Worm (Caenorhabditis elegans) whole organism, L4 larva: ENCODE measurements around the gene Y57G11C.28.

Source experiments
- F10B5.3 ChIP-seq: sonication (generic microtip); optimal IDR thresholded peaks from 2 replicates; lab custom pipeline; 2016; ENCODE audit warnings: mild to moderate bottlenecking, missing genetic modification characterization, missing compliant biosample characterization
- F26F4.8 ChIP-seq: fragments of 200-800 bp; sonication (Bioruptor generic); conservative IDR thresholded peaks from 2 replicates; pipeline ENCODE4 v1.3.6; 2022; ENCODE audit warnings: missing genetic modification characterization, missing compliant biosample characterization
- F44E2.7 ChIP-seq: fragments of 200-800 bp; sonication (Bioruptor generic); IDR thresholded peaks from 2 replicates; pipeline ENCODE4 v2.1.2; 2022; ENCODE audit warnings: missing genetic modification characterization, missing compliant biosample characterization
- F49E8.2 ChIP-seq: sonication (generic microtip); optimal IDR thresholded peaks from 2 replicates; lab custom pipeline; 2016; ENCODE audit warnings: missing compliant biosample characterization, mild to moderate bottlenecking, missing genetic modification characterization, borderline replicate concordance
- R02D3.7 ChIP-seq: fragments of 150-350 bp; sonication (generic microtip); optimal IDR thresholded peaks from 3 replicates; lab custom pipeline; 2014; ENCODE audit warnings: missing biosample characterization, missing genetic modification characterization
- Y48G9A.11 ChIP-seq: fragments of 200-800 bp; sonication (Bioruptor generic); IDR thresholded peaks from 2 replicates; pipeline ENCODE4 v1.3.6; 2022; ENCODE audit warnings: missing genetic modification reagents, missing genetic modification characterization, missing compliant biosample characterization
- aha-1 ChIP-seq: fragments of 150-350 bp; peaks from one replicate; lab custom pipeline; 2014; ENCODE audit warnings: missing biosample characterization, missing genetic modification characterization
- ama-1 ChIP-seq: fragments of 150-350 bp; optimal IDR thresholded peaks from 2 replicates; lab custom pipeline; 2014; ENCODE audit warnings: inconsistent platforms, mixed read lengths
- ceh-20 ChIP-seq: fragments of 200-800 bp; sonication (Bioruptor generic); IDR thresholded peaks from 2 replicates; pipeline ENCODE4 v1.3.6; 2022; ENCODE audit warnings: missing genetic modification reagents, missing genetic modification characterization, missing compliant biosample characterization
- ceh-32 ChIP-seq: sonication (generic microtip); optimal IDR thresholded peaks from 2 replicates; lab custom pipeline; 2016; ENCODE audit warnings: mild to moderate bottlenecking, missing genetic modification characterization, missing compliant biosample characterization; ENCODE audit not compliant: poor library complexity
- ceh-44 ChIP-seq: fragments of 200-800 bp; sonication (Bioruptor generic); IDR thresholded peaks from 2 replicates; pipeline ENCODE4 v1.3.6; 2022; ENCODE audit warnings: missing genetic modification reagents, missing genetic modification characterization, missing compliant biosample characterization
- cey-2 ChIP-seq: sonication (generic microtip); optimal IDR thresholded peaks from 3 replicates; lab custom pipeline; 2017; ENCODE audit warnings: missing genetic modification characterization, mild to moderate bottlenecking, missing compliant biosample characterization, antibody characterized with exemption, borderline replicate concordance; ENCODE audit not compliant: insufficient read depth
- daf-16 ChIP-seq, 3 experiments: sonication (generic microtip); optimal IDR thresholded peaks; 2 replicates each; lab custom pipeline; 2016 to 2017; ENCODE audit warnings: missing genetic modification characterization in 3 of 3, missing genetic modification reagents in 3 of 3, mild to moderate bottlenecking in 2 of 3, missing compliant biosample characterization in 2 of 3, missing biosample characterization in 1 of 3, moderate library complexity in 1 of 3
- daf-8 ChIP-seq: fragments of 200-800 bp; sonication (Bioruptor generic); IDR thresholded peaks from 2 replicates; pipeline ENCODE4 v1.3.6; 2022; ENCODE audit warnings: missing genetic modification characterization, missing compliant biosample characterization
- dmd-6 ChIP-seq: fragments of 200-800 bp; sonication (Bioruptor generic); IDR thresholded peaks from 2 replicates; pipeline ENCODE4 v1.3.6; 2022; ENCODE audit warnings: missing genetic modification reagents, missing genetic modification characterization, missing compliant biosample characterization
- duxl-1 ChIP-seq: sonication (generic microtip); optimal IDR thresholded peaks from 2 replicates; lab custom pipeline; 2016; ENCODE audit warnings: mild to moderate bottlenecking, missing genetic modification characterization, moderate library complexity, missing compliant biosample characterization; ENCODE audit not compliant: poor library complexity
- dve-1 ChIP-seq: sonication (generic microtip); optimal IDR thresholded peaks from 2 replicates; lab custom pipeline; 2017; ENCODE audit warnings: antibody characterized with exemption, mild to moderate bottlenecking, missing genetic modification characterization, missing compliant biosample characterization; ENCODE audit not compliant: insufficient read depth
- egl-43 ChIP-seq: fragments of 200-800 bp; sonication (Bioruptor generic); IDR thresholded peaks from 2 replicates; pipeline ENCODE4 v1.3.6; 2022; ENCODE audit warnings: missing genetic modification reagents, missing genetic modification characterization, missing compliant biosample characterization
- fkh-10 ChIP-seq: fragments of 150-350 bp; optimal IDR thresholded peaks from 2 replicates; lab custom pipeline; 2014; ENCODE audit warnings: missing biosample characterization, missing genetic modification reagents, missing genetic modification characterization
- hif-1 ChIP-seq, 2 experiments: sonication (generic microtip); optimal IDR thresholded peaks; 2 replicates each; lab custom pipeline; 2016 to 2017; ENCODE audit warnings: missing compliant biosample characterization in 2 of 2, missing genetic modification characterization in 2 of 2, missing genetic modification reagents in 2 of 2, missing genotype in 2 of 2, mild to moderate bottlenecking in 1 of 2
- hlh-11 ChIP-seq: fragments of 200-800 bp; sonication (Bioruptor generic); optimal IDR thresholded peaks from 2 replicates; lab custom pipeline; 2018; ENCODE audit warnings: mild to moderate bottlenecking, missing genetic modification characterization, missing compliant biosample characterization
- lin-1 ChIP-seq: fragments of 200-800 bp; sonication (Bioruptor generic); IDR thresholded peaks from 2 replicates; pipeline ENCODE4 v1.3.6; 2022; ENCODE audit warnings: missing genetic modification reagents, missing genetic modification characterization, missing compliant biosample characterization
- lin-38 ChIP-seq: fragments of 200-800 bp; sonication (Bioruptor generic); IDR thresholded peaks from 2 replicates; pipeline ENCODE4 v1.3.6; 2022; ENCODE audit warnings: missing genetic modification reagents, missing genetic modification characterization, missing compliant biosample characterization
- lsy-2 ChIP-seq, 2 experiments: fragments of 150-350 bp in 1 of 2; sonication (generic microtip) in 1 of 2; optimal IDR thresholded peaks; 2 replicates each; lab custom pipeline; 2014 to 2017; ENCODE audit warnings: missing biosample characterization in 2 of 2, missing genetic modification characterization in 2 of 2
- mdl-1 ChIP-seq, 2 experiments: fragments of 150-350 bp in 1 of 2; sonication (generic microtip) in 1 of 2; optimal IDR thresholded peaks; 2 replicates each; lab custom pipeline; 2014 to 2017; ENCODE audit warnings: missing biosample characterization in 2 of 2, missing genetic modification characterization in 2 of 2
- mdt-29 ChIP-seq: fragments of 200-800 bp; sonication (Bioruptor generic); IDR thresholded peaks from 2 replicates; pipeline ENCODE4 v1.3.6; 2022; ENCODE audit warnings: missing genetic modification reagents, missing genetic modification characterization, missing compliant biosample characterization
- nhr-102 ChIP-seq: sonication (generic microtip); optimal IDR thresholded peaks from 2 replicates; lab custom pipeline; 2016; ENCODE audit warnings: mild to moderate bottlenecking, missing genetic modification characterization, moderate library complexity, missing compliant biosample characterization
- nhr-11 ChIP-seq: fragments of 150-350 bp; optimal IDR thresholded peaks from 2 replicates; lab custom pipeline; 2014; ENCODE audit warnings: missing biosample characterization, missing genetic modification characterization
- nhr-111 ChIP-seq: fragments of 200-800 bp; sonication (Bioruptor generic); optimal IDR thresholded peaks from 2 replicates; lab custom pipeline; 2018; ENCODE audit warnings: mild to moderate bottlenecking, missing genetic modification characterization, missing compliant biosample characterization
- nhr-28 ChIP-seq: fragments of 150-350 bp; optimal IDR thresholded peaks from 2 replicates; lab custom pipeline; 2014; ENCODE audit warnings: missing biosample characterization, missing genetic modification characterization
- nhr-41 ChIP-seq: fragments of 200-800 bp; sonication (Bioruptor generic); IDR thresholded peaks from 2 replicates; pipeline ENCODE4 v1.3.6; 2022; ENCODE audit warnings: missing genetic modification reagents, missing genetic modification characterization, missing compliant biosample characterization
- pha-4 ChIP-seq, 2 experiments: fragments of 150-350 bp in 1 of 2; fragments of 200-800 bp in 1 of 2; sonication (Bioruptor generic) in 1 of 2; IDR thresholded peaks in 1 of 2; optimal IDR thresholded peaks in 1 of 2; 2 replicates each; pipeline versions ENCODE4 v1.3.6 to Lab custom; 2014 to 2022; ENCODE audit warnings: missing genetic modification characterization in 2 of 2, missing genetic modification reagents in 2 of 2, missing biosample characterization in 1 of 2, missing compliant biosample characterization in 1 of 2
- php-3 ChIP-seq: fragments of 200-800 bp; sonication (Bioruptor generic); IDR thresholded peaks from 2 replicates; pipeline ENCODE4 v1.3.6; 2022; ENCODE audit warnings: missing genetic modification reagents, missing genetic modification characterization, missing compliant biosample characterization
- pqm-1 ChIP-seq: sonication (generic microtip); optimal IDR thresholded peaks from 2 replicates; lab custom pipeline; 2017; ENCODE audit warnings: missing biosample characterization, missing genetic modification characterization
- saeg-2 ChIP-seq: fragments of 200-800 bp; sonication (Bioruptor generic); IDR thresholded peaks from 2 replicates; pipeline ENCODE4 v1.3.6; 2022; ENCODE audit warnings: missing genetic modification reagents, missing genetic modification characterization, missing compliant biosample characterization
- snpc-1.2 ChIP-seq: fragments of 200-800 bp; sonication (Bioruptor generic); IDR thresholded peaks from 2 replicates; pipeline ENCODE4 v1.3.6; 2022; ENCODE audit warnings: missing genetic modification reagents, missing genetic modification characterization, missing compliant biosample characterization
- spr-1 ChIP-seq: sonication (generic microtip); optimal IDR thresholded peaks from 2 replicates; lab custom pipeline; 2016; ENCODE audit warnings: mild to moderate bottlenecking, missing genetic modification characterization, missing compliant biosample characterization
- tra-1 ChIP-seq: fragments of 200-800 bp; sonication (Bioruptor generic); IDR thresholded peaks from 2 replicates; pipeline ENCODE4 v1.3.6; 2022; ENCODE audit warnings: missing genetic modification reagents, missing genetic modification characterization, missing compliant biosample characterization
- unc-130 ChIP-seq: sonication (generic microtip); optimal IDR thresholded peaks from 2 replicates; lab custom pipeline; 2016; ENCODE audit warnings: missing genetic modification reagents, missing genetic modification characterization, missing compliant biosample characterization
- unc-39 ChIP-seq: sonication (generic microtip); optimal IDR thresholded peaks from 2 replicates; lab custom pipeline; 2017; ENCODE audit warnings: missing biosample characterization, missing genetic modification characterization
- unc-62 ChIP-seq, 3 experiments: fragments of 150-350 bp in 1 of 3; sonication (generic microtip); optimal IDR thresholded peaks in 2 of 3; peaks in 1 of 3; 1 replicate in 1 of 3; 2 replicates in 2 of 3; lab custom pipeline; 2014 to 2017; ENCODE audit warnings: missing biosample characterization in 3 of 3, missing genetic modification characterization in 3 of 3, missing genetic modification reagents in 3 of 3, missing genotype in 1 of 3
- zfp-3 ChIP-seq: fragments of 200-800 bp; sonication (Bioruptor generic); conservative IDR thresholded peaks from 2 replicates; pipeline ENCODE4 v1.3.6; 2022; ENCODE audit warnings: missing genetic modification reagents, missing genetic modification characterization, missing compliant biosample characterization
- zip-11 ChIP-seq: fragments of 200-800 bp; sonication (Bioruptor generic); IDR thresholded peaks from 2 replicates; pipeline ENCODE4 v1.3.6; 2022; ENCODE audit warnings: missing genetic modification characterization, missing compliant biosample characterization
- zip-2 ChIP-seq: fragments of 150-350 bp; optimal IDR thresholded peaks from 2 replicates; lab custom pipeline; 2014; ENCODE audit warnings: missing biosample characterization, missing genetic modification characterization

The Y57G11C.28 gene

DNA sequence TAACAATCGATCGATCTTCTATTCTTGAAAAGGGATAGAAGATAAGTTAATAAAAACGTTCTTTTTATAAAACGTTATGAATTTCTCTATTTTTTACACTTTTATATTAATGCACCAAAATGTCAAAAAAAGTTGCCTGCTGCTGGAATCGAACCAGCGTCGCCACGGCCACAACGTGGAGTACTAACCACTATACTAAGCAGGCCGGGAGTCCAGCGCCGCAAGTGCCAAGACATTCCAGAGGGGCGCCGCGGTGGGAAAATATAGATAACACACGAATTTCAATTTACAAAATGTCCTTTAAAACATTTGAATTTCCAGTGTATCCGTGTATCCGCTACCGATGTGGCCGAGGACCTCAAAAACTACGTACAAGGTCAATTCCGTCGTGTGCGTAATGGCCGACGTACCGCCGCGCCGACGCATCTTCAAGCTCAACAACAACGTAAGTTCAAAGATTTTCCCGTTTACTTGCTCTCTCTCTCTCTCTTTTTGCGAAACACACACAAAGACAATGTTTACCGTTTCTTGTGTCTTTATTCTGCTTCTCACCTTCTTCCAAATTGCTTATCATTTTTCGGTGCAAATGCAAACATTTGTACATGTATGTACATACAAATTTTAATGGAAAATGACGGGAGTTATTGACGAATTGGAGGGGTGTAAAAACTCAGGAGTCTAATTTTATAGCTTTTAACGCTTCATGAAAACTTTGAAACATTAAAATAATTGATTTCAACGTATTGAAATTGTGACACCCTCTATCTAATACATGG lies 40.4 kb upstream of the Y57G11C.28 start:
- TF ChIP-seq unc-39 (no peak), hif-1 (tag; optimal IDR thresholded peaks at IDR 0.05; lab: Kevin White, UChicago) (no peak), unc-62 (GFP tag; optimal IDR thresholded peaks at IDR 0.05 in 1 of 2; lab: Kevin White, UChicago) (no peak), unc-62 (tag; optimal IDR thresholded peaks at IDR 0.05; lab: Kevin White, UChicago) (no peak), php-3 (GFP tag; lab: Robert Waterston, UW) (no peak), fkh-10 (GFP tag; lab: Kevin White, UChicago) (no peak), spr-1 (tag; lab: Kevin White, UChicago) (peak; percentile 4), lsy-2 (tag; optimal IDR thresholded peaks at IDR 0.05; lab: Kevin White, UChicago) (no peak), ceh-32 (tag; lab: Kevin White, UChicago) (no peak), nhr-111 (GFP tag; lab: Kevin White, UChicago) (no peak), lin-1 (GFP tag; lab: Robert Waterston, UW) (no peak), pha-4 (GFP tag; IDR thresholded peaks at IDR 0.05; lab: Robert Waterston, UW) (0 out of 2 replicates have a peak, but pooled peaks have one; percentile 48), pha-4 (tag; optimal IDR thresholded peaks at IDR 0.05; lab: Kevin White, UChicago) (no peak), mdt-29 (GFP tag; lab: Robert Waterston, UW) (no peak), cey-2 (tag; lab: Kevin White, UChicago) (no peak), hlh-11 (peak; percentile 27), zip-11 (GFP tag; lab: Robert Waterston, UW) (no peak), aha-1 (peak; percentile 94), nhr-41 (GFP tag; lab: Robert Waterston, UW) (no peak), F49E8.2 (tag; lab: Kevin White, UChicago) (peak; percentile 31), mdl-1 (tag; optimal IDR thresholded peaks at IDR 0.05; lab: Kevin White, UChicago) (no peak), snpc-1.2 (GFP tag; lab: Robert Waterston, UW) (peak; percentile 99), unc-130 (GFP tag; lab: Kevin White, UChicago) (no peak), ama-1 (lab: Kevin White, UChicago) (no peak), nhr-28 (tag; lab: Kevin White, UChicago) (peak; percentile 45), saeg-2 (0 out of 2 replicates have a peak, but pooled peaks have one; percentile 30), tra-1 (no peak; the same call in 1 of the 2 replicates), nhr-11 (no peak), zip-2 (tag; lab: Kevin White, UChicago) (no peak), R02D3.7 (tag; lab: Kevin White, UChicago) (no peak), dve-1 (tag; lab: Kevin White, UChicago) (peak; percentile 7), Y48G9A.11 (no peak; the same call in 1 of the 2 replicates), ceh-44 (GFP tag; lab: Robert Waterston, UW) (no peak), pqm-1 (tag; lab: Kevin White, UChicago) (peak; percentile 51), F44E2.7 (no peak), lin-38 (peak; percentile 52), daf-8 (GFP tag; lab: Robert Waterston, UW) (no peak), F10B5.3 (no peak), dmd-6 (no peak), nhr-102 (tag; lab: Kevin White, UChicago) (peak; percentile 2), F26F4.8 (GFP tag; lab: Robert Waterston, UW) (0 out of 2 replicates have a peak, but pooled peaks have one; percentile 6), duxl-1 (tag; lab: Kevin White, UChicago) (no peak), zfp-3 (no peak), ceh-20 (no peak), egl-43 (GFP tag; lab: Robert Waterston, UW) (no peak), daf-16 (GFP tag; optimal IDR thresholded peaks at IDR 0.05; lab: Kevin White, UChicago) (peak in 1 of 2 experiments; percentile 47), daf-16 (tag; optimal IDR thresholded peaks at IDR 0.05; lab: Kevin White, UChicago) (peak; percentile 75)
